Worm (Caenorhabditis elegans) whole organism, mixed stage, embryonic: ENCODE measurements around the gene hot-1.

ENCODE experiments used
- M03D4.4 ChIP-seq: sonication (generic microtip); optimal IDR thresholded peaks from 2 replicates; lab custom pipeline; 2017; ENCODE audit warnings: mild to moderate bottlenecking, missing genetic modification characterization, missing compliant biosample characterization
- bed-3 ChIP-seq: fragments of 200-800 bp; sonication (Bioruptor generic); optimal IDR thresholded peaks from 3 replicates; lab custom pipeline; 2018; ENCODE audit warnings: mild to moderate bottlenecking, missing genetic modification characterization, moderate library complexity, missing compliant biosample characterization
- blmp-1 ChIP-seq: fragments of 150-350 bp; optimal IDR thresholded peaks from 2 replicates; lab custom pipeline; 2014; ENCODE audit warnings: missing biosample characterization, missing genetic modification characterization
- ceh-39 ChIP-seq: fragments of 150-350 bp; optimal IDR thresholded peaks from 2 replicates; lab custom pipeline; 2014; ENCODE audit warnings: missing biosample characterization, missing genetic modification characterization
- ceh-43 ChIP-seq: fragments of 200-800 bp; sonication (Bioruptor generic); optimal IDR thresholded peaks from 2 replicates; lab custom pipeline; 2018; ENCODE audit warnings: mild to moderate bottlenecking, missing genetic modification characterization, moderate library complexity, missing compliant biosample characterization
- ceh-83 ChIP-seq: fragments of 200-800 bp; sonication (Bioruptor generic); optimal IDR thresholded peaks from 2 replicates; lab custom pipeline; 2018; ENCODE audit warnings: mild to moderate bottlenecking, missing genetic modification characterization, missing compliant biosample characterization
- ces-1 ChIP-seq: fragments of 150-350 bp; optimal IDR thresholded peaks from 2 replicates; lab custom pipeline; 2014; ENCODE audit warnings: missing biosample characterization, missing genetic modification reagents, missing genetic modification characterization
- cnd-1 ChIP-seq: fragments of 200-800 bp; sonication (Bioruptor generic); optimal IDR thresholded peaks from 2 replicates; lab custom pipeline; 2018; ENCODE audit warnings: mild to moderate bottlenecking, missing genetic modification characterization, missing compliant biosample characterization
- drap-1 ChIP-seq: fragments of 200-800 bp; sonication (Bioruptor generic); optimal IDR thresholded peaks from 3 replicates; lab custom pipeline; 2018; ENCODE audit warnings: mild to moderate bottlenecking, missing genetic modification characterization, missing compliant biosample characterization
- elt-1 ChIP-seq: sonication (generic microtip); optimal IDR thresholded peaks from 2 replicates; lab custom pipeline; 2017; ENCODE audit warnings: missing genetic modification characterization, mild to moderate bottlenecking, missing compliant biosample characterization, antibody characterized with exemption, moderate library complexity, borderline replicate concordance; ENCODE audit not compliant: insufficient read depth
- elt-3 ChIP-seq: fragments of 150-350 bp; optimal IDR thresholded peaks from 2 replicates; lab custom pipeline; 2014; ENCODE audit warnings: missing biosample characterization, missing genetic modification characterization
- flh-1 ChIP-seq: fragments of 200-800 bp; sonication (Bioruptor generic); optimal IDR thresholded peaks from 2 replicates; lab custom pipeline; 2018; ENCODE audit warnings: mild to moderate bottlenecking, missing genetic modification characterization, moderate library complexity, missing compliant biosample characterization
- ham-2 ChIP-seq: fragments of 200-800 bp; sonication (Bioruptor generic); optimal IDR thresholded peaks from 2 replicates; lab custom pipeline; 2018; ENCODE audit warnings: mild to moderate bottlenecking, missing genetic modification characterization, missing compliant biosample characterization
- hlh-1 ChIP-seq: fragments of 150-350 bp; optimal IDR thresholded peaks from 2 replicates; lab custom pipeline; 2014; ENCODE audit warnings: missing biosample characterization, missing genetic modification reagents, missing genetic modification characterization
- lin-13 ChIP-seq: fragments of 150-350 bp; optimal IDR thresholded peaks from 2 replicates; lab custom pipeline; 2014; ENCODE audit warnings: missing biosample characterization, missing genetic modification characterization
- lin-32 ChIP-seq: fragments of 200-800 bp; sonication (Bioruptor generic); optimal IDR thresholded peaks from 2 replicates; lab custom pipeline; 2018; ENCODE audit warnings: mild to moderate bottlenecking, missing genetic modification characterization, missing compliant biosample characterization
- lsy-2 ChIP-seq: fragments of 150-350 bp; optimal IDR thresholded peaks from 2 replicates; lab custom pipeline; 2014; ENCODE audit warnings: missing biosample characterization, missing genetic modification characterization
- mab-5 ChIP-seq: fragments of 150-350 bp; optimal IDR thresholded peaks from 2 replicates; lab custom pipeline; 2014; ENCODE audit warnings: missing biosample characterization, missing genetic modification characterization
- mep-1 ChIP-seq: fragments of 150-350 bp; optimal IDR thresholded peaks from 2 replicates; lab custom pipeline; 2017; ENCODE audit warnings: missing biosample characterization, missing genetic modification reagents, missing genetic modification characterization, inconsistent platforms
- mls-2 ChIP-seq: sonication (generic microtip); optimal IDR thresholded peaks from 2 replicates; lab custom pipeline; 2016; ENCODE audit warnings: mild to moderate bottlenecking, missing genetic modification characterization, moderate library complexity, missing compliant biosample characterization
- nhr-12 ChIP-seq: fragments of 150-350 bp; optimal IDR thresholded peaks from 2 replicates; lab custom pipeline; 2014; ENCODE audit warnings: missing biosample characterization, missing genetic modification characterization
- nhr-2 ChIP-seq: fragments of 150-350 bp; optimal IDR thresholded peaks from 2 replicates; lab custom pipeline; 2014; ENCODE audit warnings: missing biosample characterization, missing genetic modification characterization
- nhr-237 ChIP-seq: fragments of 150-350 bp; optimal IDR thresholded peaks from 2 replicates; lab custom pipeline; 2014; ENCODE audit warnings: missing biosample characterization, missing genetic modification characterization
- nhr-28 ChIP-seq: fragments of 150-350 bp; optimal IDR thresholded peaks from 2 replicates; lab custom pipeline; 2014; ENCODE audit warnings: missing biosample characterization, missing genetic modification characterization
- nhr-76 ChIP-seq: sonication (generic microtip); optimal IDR thresholded peaks from 2 replicates; lab custom pipeline; 2017; ENCODE audit warnings: missing biosample characterization, missing genetic modification characterization
- pha-4 ChIP-seq: fragments of 150-350 bp; optimal IDR thresholded peaks from 2 replicates; lab custom pipeline; 2018; ENCODE audit warnings: missing biosample characterization, missing genetic modification reagents, missing genetic modification characterization
- sem-2 ChIP-seq: fragments of 200-800 bp; sonication (Bioruptor generic); optimal IDR thresholded peaks from 2 replicates; lab custom pipeline; 2018; ENCODE audit warnings: mild to moderate bottlenecking, missing genetic modification characterization, missing compliant biosample characterization
- snpc-4 ChIP-seq: fragments of 150-350 bp; optimal IDR thresholded peaks from 2 replicates; lab custom pipeline; 2014; ENCODE audit warnings: missing biosample characterization, missing genetic modification characterization
- sptf-1 ChIP-seq: sonication (generic microtip); optimal IDR thresholded peaks from 2 replicates; lab custom pipeline; 2017; ENCODE audit warnings: mild to moderate bottlenecking, missing genetic modification characterization, moderate library complexity, missing compliant biosample characterization
- tbx-8 ChIP-seq: fragments of 200-800 bp; sonication (Bioruptor generic); optimal IDR thresholded peaks from 2 replicates; lab custom pipeline; 2018; ENCODE audit warnings: mild to moderate bottlenecking, missing genetic modification characterization, moderate library complexity, missing compliant biosample characterization
- unc-120 ChIP-seq: sonication (generic microtip); optimal IDR thresholded peaks from 2 replicates; lab custom pipeline; 2017; ENCODE audit warnings: missing genetic modification characterization, missing compliant biosample characterization; ENCODE audit not compliant: poor library complexity, severe bottlenecking
- unc-39 ChIP-seq: fragments of 150-350 bp; optimal IDR thresholded peaks from 2 replicates; lab custom pipeline; 2014; ENCODE audit warnings: missing biosample characterization, missing genetic modification characterization
- unc-62 ChIP-seq: fragments of 150-350 bp; optimal IDR thresholded peaks from 2 replicates; lab custom pipeline; 2014; ENCODE audit warnings: missing biosample characterization, missing genetic modification reagents, missing genetic modification characterization
- zip-8 ChIP-seq: fragments of 150-350 bp; optimal IDR thresholded peaks from 2 replicates; lab custom pipeline; 2014; ENCODE audit warnings: missing biosample characterization, missing genetic modification characterization
- ztf-11 ChIP-seq: fragments of 150-350 bp; optimal IDR thresholded peaks from 2 replicates; lab custom pipeline; 2014; ENCODE audit warnings: missing biosample characterization, missing genetic modification characterization

The hot-1 gene

DNA sequence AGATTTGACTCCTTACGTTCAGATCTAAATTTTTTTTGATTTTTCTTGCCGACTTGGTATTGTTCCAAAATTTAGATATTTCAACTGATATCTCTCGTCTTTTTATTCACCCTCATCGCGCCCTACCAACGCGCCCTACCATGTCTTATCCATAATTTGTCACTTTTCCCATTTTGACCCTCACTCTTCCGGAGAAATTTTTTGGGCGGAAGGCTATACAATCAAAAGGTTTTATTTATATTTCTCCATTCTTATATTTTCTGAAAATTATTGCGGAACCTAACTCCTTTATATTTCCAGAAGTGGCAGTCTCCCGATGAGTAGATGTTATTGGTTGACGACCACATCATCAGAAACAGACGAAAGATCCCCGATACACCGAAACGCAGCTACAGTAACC, at the start of gene hot-1:
hot-1 (plus strand) TSS at position 301 of the 400 bp plus-strand sequence.
- no peak for TF ChIP-seq blmp-1

DNA sequence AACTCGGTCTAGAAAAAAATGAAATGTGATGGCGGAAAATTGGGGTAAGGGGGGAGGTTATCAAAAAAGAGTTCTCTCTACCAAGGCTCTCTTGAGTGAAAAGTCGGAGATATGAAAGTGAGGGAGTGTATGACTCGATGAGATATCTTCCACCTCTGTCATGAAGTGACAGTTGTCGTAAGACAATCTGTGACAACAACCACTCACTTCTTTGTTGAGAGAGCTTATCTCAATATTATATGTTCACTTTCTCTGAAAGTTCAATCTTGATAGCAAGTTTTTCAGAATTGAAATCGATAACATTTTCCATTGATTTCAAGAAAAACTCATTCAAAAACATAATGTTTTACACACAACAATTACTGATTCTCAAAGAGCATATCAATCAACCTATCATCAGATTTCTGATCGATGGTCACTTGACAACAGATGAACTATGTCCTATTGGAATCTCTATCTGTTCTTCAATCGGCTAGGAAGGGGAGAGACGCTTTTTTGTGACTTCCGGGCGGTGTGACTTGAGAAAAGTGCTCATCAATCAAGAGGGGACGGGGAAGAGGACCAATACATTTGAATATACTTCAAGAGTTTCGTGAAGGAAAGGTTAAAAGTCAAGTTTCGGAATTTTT, 44.1 kb upstream of the hot-1 start:
- TF ChIP-seq mls-2 (tag; lab: Kevin White, UChicago) (no peak), snpc-4 (tag; lab: Kevin White, UChicago) (no peak), pha-4 (no peak), zip-8 (tag; lab: Kevin White, UChicago) (no peak), unc-120 (peak; percentile 10), ham-2 (no peak), sptf-1 (tag; lab: Kevin White, UChicago) (no peak), mab-5 (no peak), nhr-76 (tag; lab: Kevin White, UChicago) (no peak), sem-2 (GFP tag; lab: Kevin White, UChicago) (no peak), unc-62 (GFP tag; lab: Kevin White, UChicago) (peak; percentile 79), lsy-2 (tag; lab: Kevin White, UChicago) (no peak), hlh-1 (peak; percentile 76), nhr-2 (tag; lab: Kevin White, UChicago) (no peak), ces-1 (no peak), ceh-83 (GFP tag; lab: Kevin White, UChicago) (no peak), tbx-8 (GFP tag; lab: Kevin White, UChicago) (no peak), M03D4.4 (no peak), elt-3 (tag; lab: Kevin White, UChicago) (no peak), nhr-237 (tag; lab: Kevin White, UChicago) (no peak), mep-1 (tag; lab: Kevin White, UChicago) (no peak)
- TF ChIP-seq, all 35 proteins: peak for 3

DNA sequence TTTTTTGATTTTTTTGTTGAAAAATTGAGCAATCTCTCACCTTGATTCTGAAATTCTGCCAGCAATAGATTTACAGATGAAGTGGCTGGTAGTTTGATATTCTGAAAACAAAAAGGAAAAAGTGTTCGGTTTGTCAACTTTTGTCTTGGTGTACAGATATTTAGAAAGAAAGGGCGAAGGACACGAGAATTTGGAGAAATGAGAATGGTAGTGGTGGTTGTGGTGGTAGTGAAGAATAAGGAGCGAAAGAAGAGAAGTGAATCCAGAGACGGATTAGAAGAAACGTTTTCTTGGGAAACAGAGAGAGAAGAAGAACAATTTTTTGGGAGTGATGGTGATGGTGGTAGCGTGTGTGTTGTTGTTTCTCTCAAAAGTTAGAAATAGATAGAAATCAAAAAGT, 41.3 kb upstream of the hot-1 start, which contains the start of gene gar-3:
gar-3 (minus strand) TSS at position 101 of the 400 bp plus-strand sequence.
- TF ChIP-seq unc-39 (tag; lab: Kevin White, UChicago) (no peak), lin-13 (no peak), snpc-4 (tag; lab: Kevin White, UChicago) (no peak), nhr-237 (tag; lab: Kevin White, UChicago) (no peak), mls-2 (tag; lab: Kevin White, UChicago) (no peak), mab-5 (no peak), zip-8 (tag; lab: Kevin White, UChicago) (no peak), ces-1 (no peak), ceh-43 (no peak), lin-32 (GFP tag; lab: Kevin White, UChicago) (no peak), cnd-1 (tag; lab: Kevin White, UChicago) (no peak), nhr-76 (tag; lab: Kevin White, UChicago) (no peak), flh-1 (GFP tag; lab: Kevin White, UChicago) (no peak), ham-2 (no peak), sem-2 (GFP tag; lab: Kevin White, UChicago) (no peak), drap-1 (GFP tag; lab: Kevin White, UChicago) (no peak), blmp-1 (no peak)
- TF ChIP-seq, all 35 proteins: peak for 0

DNA sequence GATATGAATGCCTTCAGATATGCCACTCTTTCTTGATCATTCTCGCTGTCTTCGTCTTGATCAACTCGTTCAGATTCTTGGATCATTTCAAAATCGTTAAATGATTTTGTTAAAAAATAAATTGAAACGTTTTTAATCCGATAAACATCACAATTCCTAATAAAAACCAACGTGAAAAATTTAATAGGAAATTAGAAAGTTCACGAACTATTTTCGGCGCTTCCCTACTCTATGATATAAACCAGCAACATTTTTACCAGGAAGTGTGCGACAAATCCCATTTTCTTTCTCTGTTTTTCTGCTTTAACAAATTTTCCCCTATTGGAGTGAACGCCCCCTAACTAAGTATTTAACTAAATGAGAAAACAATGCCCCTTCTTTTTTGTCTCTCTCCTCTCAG, 35.6 kb upstream of the hot-1 start, which contains the start of gene Y40H4A.2:
Y40H4A.2 (minus strand) TSS at position 101 of the 400 bp plus-strand sequence.
- no peak for TF ChIP-seq nhr-237 (tag; lab: Kevin White, UChicago)
- TF ChIP-seq cnd-1 (tag; lab: Kevin White, UChicago): no peak
- TF ChIP-seq mab-5: no peak
- TF ChIP-seq unc-62 (GFP tag; lab: Kevin White, UChicago): no peak
- TF ChIP-seq ces-1: no peak
- no peak for TF ChIP-seq lsy-2 (tag; lab: Kevin White, UChicago)
- TF ChIP-seq hlh-1: no peak
- TF ChIP-seq nhr-76 (tag; lab: Kevin White, UChicago): no peak
- TF ChIP-seq tbx-8 (GFP tag; lab: Kevin White, UChicago): no peak
- no peak for TF ChIP-seq nhr-12
- TF ChIP-seq ceh-83 (GFP tag; lab: Kevin White, UChicago): no peak
- TF ChIP-seq elt-1 (tag; lab: Kevin White, UChicago): no peak
- no peak for TF ChIP-seq mls-2 (tag; lab: Kevin White, UChicago)
- TF ChIP-seq lin-13: no peak

ce11 chrV:14594103-14594502, 26.8 kb upstream of the hot-1 start:
- TF ChIP-seq snpc-4 (tag; lab: Kevin White, UChicago) (no peak), nhr-237 (tag; lab: Kevin White, UChicago) (no peak), elt-1 (tag; lab: Kevin White, UChicago) (no peak), sptf-1 (tag; lab: Kevin White, UChicago) (no peak), bed-3 (GFP tag; lab: Kevin White, UChicago) (no peak), mep-1 (tag; lab: Kevin White, UChicago) (no peak), ztf-11 (tag; lab: Kevin White, UChicago) (no peak), ceh-39 (tag; lab: Kevin White, UChicago) (no peak), ceh-83 (GFP tag; lab: Kevin White, UChicago) (no peak), nhr-76 (tag; lab: Kevin White, UChicago) (no peak), lin-13 (no peak), nhr-2 (tag; lab: Kevin White, UChicago) (no peak), flh-1 (GFP tag; lab: Kevin White, UChicago) (no peak), ceh-43 (no peak), elt-3 (tag; lab: Kevin White, UChicago) (no peak), cnd-1 (tag; lab: Kevin White, UChicago) (no peak), ces-1 (no peak), zip-8 (tag; lab: Kevin White, UChicago) (no peak), mab-5 (no peak), nhr-28 (no peak)
